Worm (Caenorhabditis elegans) whole organism, mixed stage, embryonic: ENCODE measurements around the gene ddn-3.
"Not testable (repeated sequence)": the region's sequence is repeated elsewhere in the genome, so short reads cannot be mapped to it uniquely, and the experiment has no call there.

Source experiments
- ceh-83 ChIP-seq: fragments of 200-800 bp; sonication (Bioruptor generic); optimal IDR thresholded peaks from 2 replicates; lab custom pipeline; 2018; ENCODE audit warnings: mild to moderate bottlenecking, missing genetic modification characterization, missing compliant biosample characterization
- ces-1 ChIP-seq: fragments of 150-350 bp; optimal IDR thresholded peaks from 2 replicates; lab custom pipeline; 2014; ENCODE audit warnings: missing biosample characterization, missing genetic modification reagents, missing genetic modification characterization
- elt-3 ChIP-seq: fragments of 150-350 bp; optimal IDR thresholded peaks from 2 replicates; lab custom pipeline; 2014; ENCODE audit warnings: missing biosample characterization, missing genetic modification characterization
- lin-13 ChIP-seq: fragments of 150-350 bp; optimal IDR thresholded peaks from 2 replicates; lab custom pipeline; 2014; ENCODE audit warnings: missing biosample characterization, missing genetic modification characterization
- lsy-2 ChIP-seq: fragments of 150-350 bp; optimal IDR thresholded peaks from 2 replicates; lab custom pipeline; 2014; ENCODE audit warnings: missing biosample characterization, missing genetic modification characterization
- mep-1 ChIP-seq: fragments of 150-350 bp; optimal IDR thresholded peaks from 2 replicates; lab custom pipeline; 2017; ENCODE audit warnings: missing biosample characterization, missing genetic modification reagents, missing genetic modification characterization, inconsistent platforms
- nhr-76 ChIP-seq: sonication (generic microtip); optimal IDR thresholded peaks from 2 replicates; lab custom pipeline; 2017; ENCODE audit warnings: missing biosample characterization, missing genetic modification characterization
- pha-4 ChIP-seq: fragments of 150-350 bp; optimal IDR thresholded peaks from 2 replicates; lab custom pipeline; 2018; ENCODE audit warnings: missing biosample characterization, missing genetic modification reagents, missing genetic modification characterization
- tbx-8 ChIP-seq: fragments of 200-800 bp; sonication (Bioruptor generic); optimal IDR thresholded peaks from 2 replicates; lab custom pipeline; 2018; ENCODE audit warnings: mild to moderate bottlenecking, missing genetic modification characterization, moderate library complexity, missing compliant biosample characterization
- unc-39 ChIP-seq: fragments of 150-350 bp; optimal IDR thresholded peaks from 2 replicates; lab custom pipeline; 2014; ENCODE audit warnings: missing biosample characterization, missing genetic modification characterization
- zip-8 ChIP-seq: fragments of 150-350 bp; optimal IDR thresholded peaks from 2 replicates; lab custom pipeline; 2014; ENCODE audit warnings: missing biosample characterization, missing genetic modification characterization
- ztf-11 ChIP-seq: fragments of 150-350 bp; optimal IDR thresholded peaks from 2 replicates; lab custom pipeline; 2014; ENCODE audit warnings: missing biosample characterization, missing genetic modification characterization

- TF ChIP-seq ces-1 (GFP tag; lab: Kevin White, UChicago); nhr-76 (tag; lab: Kevin White, UChicago); mep-1 (tag; lab: Kevin White, UChicago); elt-3; unc-39 (tag; lab: Kevin White, UChicago); lsy-2 (tag; lab: Kevin White, UChicago); pha-4; zip-8 (tag; lab: Kevin White, UChicago); tbx-8; lin-13 (tag; lab: Kevin White, UChicago); ceh-83 (GFP tag; lab: Kevin White, UChicago); ztf-11 (tag; lab: Kevin White, UChicago): not testable (repeated sequence)
Observed at ce11 chrV:14274268-14274667, 36.7 kb downstream of the ddn-3 start, which contains the start of gene F40G12.7.
